Fruit fly (Drosophila melanogaster): ENCODE measurements around the gene dib.

DNA sequence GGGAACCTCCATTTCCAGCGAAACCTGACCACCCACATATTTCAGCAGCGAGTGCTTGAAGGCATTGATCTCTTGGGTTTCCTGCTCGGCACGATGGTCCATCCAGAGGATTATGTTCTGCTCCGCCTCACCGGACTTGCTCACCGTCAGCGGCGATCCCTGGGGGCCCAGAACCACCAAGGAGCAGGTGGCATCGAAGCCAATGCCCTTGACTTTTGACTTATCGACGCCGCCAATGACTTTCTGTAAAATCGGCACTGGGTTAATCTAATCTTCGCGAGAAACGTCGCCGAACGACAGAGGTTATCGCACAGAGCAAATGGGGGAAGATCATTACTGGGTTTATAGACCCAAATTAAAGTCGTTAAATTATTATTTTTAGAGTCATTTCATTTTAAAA lies 37.6 kb upstream of the dib start:
- no peak for TF ChIP-seq CG12605 (GFP tag; IDR thresholded peaks at IDR 0.05)
- no peak for TF ChIP-seq CG32121 (GFP tag; IDR thresholded peaks at IDR 0.05)
- no peak for TF ChIP-seq D1 (tag; optimal IDR thresholded peaks at IDR 0.05)
- TF ChIP-seq CG4496 (GFP tag; IDR thresholded peaks at IDR 0.05) = no peak

Measured in whole organism, pupa.